Fruit fly (Drosophila melanogaster) whole organism, embryonic: ENCODE measurements around the gene CG1233.

ENCODE experiments used
- CG13287 ChIP-seq: fragments of 200-800 bp; sonication (Bioruptor generic); IDR thresholded peaks from 2 replicates; pipeline ENCODE4 v1.3.6; 2022; ENCODE audit warnings: missing biosample characterization, missing genetic modification characterization; ENCODE audit not compliant: partially characterized antibody
- CG14965 ChIP-seq: fragments of 200-800 bp; sonication (Bioruptor generic); optimal IDR thresholded peaks from 2 replicates; lab custom pipeline; 2016; ENCODE audit warnings: missing biosample characterization, missing genetic modification characterization, borderline replicate concordance
- CG17385 ChIP-seq: fragments of 200-800 bp; sonication (Bioruptor generic); optimal IDR thresholded peaks from 3 replicates; lab custom pipeline; 2018; ENCODE audit warnings: missing biosample characterization, mild to moderate bottlenecking, missing genetic modification characterization
- CG6654 ChIP-seq: fragments of 200-800 bp; sonication (Bioruptor generic); optimal IDR thresholded peaks from 2 replicates; lab custom pipeline; 2017; ENCODE audit warnings: missing biosample characterization, mild to moderate bottlenecking, missing genetic modification characterization
- Dll ChIP-seq: fragments of 200-800 bp; sonication (Bioruptor generic); IDR thresholded peaks from 4 replicates; pipeline ENCODE4 v1.3.6; 2022; ENCODE audit warnings: missing biosample characterization, missing genetic modification characterization; ENCODE audit not compliant: partially characterized antibody
- caup ChIP-seq: fragments of 200-800 bp; sonication (Bioruptor generic); optimal IDR thresholded peaks from 3 replicates; lab custom pipeline; 2017; ENCODE audit warnings: missing biosample characterization, mild to moderate bottlenecking, missing genetic modification characterization, moderate library complexity; ENCODE audit not compliant: severe bottlenecking

DNA sequence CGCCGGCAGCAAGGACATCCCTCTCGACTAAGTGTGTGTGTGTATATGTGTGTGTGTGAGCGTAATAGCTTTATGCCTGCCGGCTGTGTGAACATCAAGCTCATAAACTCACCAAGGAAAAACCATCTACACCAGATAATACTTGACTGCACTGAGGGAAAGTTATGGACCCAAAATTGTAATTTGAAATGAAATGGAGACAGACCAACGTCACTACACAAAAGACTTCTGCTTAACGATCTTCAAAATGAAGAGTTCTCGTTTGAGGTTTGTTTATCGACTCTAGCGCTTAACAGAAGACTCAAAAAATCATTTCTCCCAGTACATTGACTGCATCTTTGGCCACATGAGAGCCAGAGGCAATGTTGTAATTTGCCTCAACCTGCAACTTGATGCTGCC is 26.8 kb downstream of the CG1233 start:
- TF ChIP-seq CG13287 (GFP tag; lab: Robert Waterston, UW) (no peak), CG17385 (GFP tag; lab: Kevin White, UChicago) (no peak), CG6654 (GFP tag; lab: Kevin White, UChicago) (no peak), caup (no peak), Dll (GFP tag; lab: Robert Waterston, UW) (no peak), CG14965 (no peak)
